Fruit fly (Drosophila melanogaster): ENCODE results near the gene CG11722.

- TF ChIP-seq Abd-B (GFP tag; optimal IDR thresholded peaks at IDR 0.05), result no peak
- no peak for TF ChIP-seq foxo (GFP tag; optimal IDR thresholded peaks at IDR 0.05)
- no peak for TF ChIP-seq br (GFP tag; optimal IDR thresholded peaks at IDR 0.05)
- no peak for TF ChIP-seq GATAd (GFP tag; optimal IDR thresholded peaks at IDR 0.05)
- no peak for TF ChIP-seq sv (GFP tag; optimal IDR thresholded peaks at IDR 0.05)
These were observed 41.3 kb upstream of the CG11722 start for dm6 chr3R:10086683-10087082.
